Fruit fly (Drosophila melanogaster) whole organism, embryonic: Measurements from ENCODE around the gene CG43273.

Source experiments
- Asciz ChIP-seq: fragments of 200-800 bp; sonication (Bioruptor generic); optimal IDR thresholded peaks from 2 replicates; lab custom pipeline; 2017; ENCODE audit warnings: missing biosample characterization, mild to moderate bottlenecking, missing genetic modification characterization, missing genetic modification reagents
- CG10147 ChIP-seq: fragments of 200-800 bp; sonication (Bioruptor generic); optimal IDR thresholded peaks from 2 replicates; lab custom pipeline; 2019; ENCODE audit warnings: missing biosample characterization, mild to moderate bottlenecking, missing genetic modification characterization, moderate library complexity
- CG10462 ChIP-seq: fragments of 200-800 bp; sonication (Bioruptor generic); optimal IDR thresholded peaks from 2 replicates; lab custom pipeline; 2016; ENCODE audit warnings: missing biosample characterization, missing genetic modification characterization
- CG10654 ChIP-seq: fragments of 200-800 bp; sonication (Bioruptor generic); optimal IDR thresholded peaks from 2 replicates; lab custom pipeline; 2016; ENCODE audit warnings: missing biosample characterization, missing genetic modification characterization
- CG11560 ChIP-seq: fragments of 200-800 bp; sonication (Bioruptor generic); IDR thresholded peaks from 3 replicates; pipeline ENCODE4 v1.3.6; 2022; ENCODE audit warnings: missing biosample characterization, missing genetic modification characterization
- CG12942 ChIP-seq: fragments of 200-800 bp; sonication (Bioruptor generic); optimal IDR thresholded peaks from 3 replicates; lab custom pipeline; 2016; ENCODE audit warnings: missing biosample characterization, missing genetic modification characterization
- CG14965 ChIP-seq: fragments of 200-800 bp; sonication (Bioruptor generic); optimal IDR thresholded peaks from 2 replicates; lab custom pipeline; 2016; ENCODE audit warnings: missing biosample characterization, missing genetic modification characterization, borderline replicate concordance
- CG15269 ChIP-seq: fragments of 200-800 bp; sonication (Bioruptor generic); optimal IDR thresholded peaks from 2 replicates; lab custom pipeline; 2018; ENCODE audit warnings: missing biosample characterization, mild to moderate bottlenecking, missing genetic modification characterization, moderate library complexity
- CG15479 ChIP-seq: fragments of 200-800 bp; sonication (Bioruptor generic); optimal IDR thresholded peaks from 3 replicates; lab custom pipeline; 2019; ENCODE audit warnings: missing biosample characterization, mild to moderate bottlenecking, missing genetic modification characterization, moderate library complexity
- CG18619 ChIP-seq: fragments of 200-800 bp; sonication (Bioruptor generic); optimal IDR thresholded peaks from 3 replicates; lab custom pipeline; 2017; ENCODE audit warnings: missing biosample characterization, mild to moderate bottlenecking, missing genetic modification characterization
- CG2712 ChIP-seq: fragments of 200-800 bp; optimal IDR thresholded peaks from 3 replicates; lab custom pipeline; 2019; ENCODE audit warnings: missing biosample characterization, mild to moderate bottlenecking, missing genetic modification characterization, moderate library complexity
- CG30020 ChIP-seq: fragments of 200-800 bp; optimal IDR thresholded peaks from 2 replicates; lab custom pipeline; 2019; ENCODE audit warnings: missing biosample characterization, mild to moderate bottlenecking, missing genetic modification characterization, moderate library complexity
- CG31224 ChIP-seq: fragments of 200-800 bp; sonication (Bioruptor generic); IDR thresholded peaks from 2 replicates; pipeline ENCODE4 v1.3.6; 2022; ENCODE audit warnings: missing biosample characterization, missing genetic modification characterization
- CG5953 ChIP-seq: fragments of 200-800 bp; sonication (Bioruptor generic); IDR thresholded peaks from 2 replicates; pipeline ENCODE4 v1.3.6; 2022; ENCODE audit warnings: missing biosample characterization, missing genetic modification characterization
- CG6683 ChIP-seq: fragments of 200-800 bp; sonication (Bioruptor generic); optimal IDR thresholded peaks from 2 replicates; lab custom pipeline; 2017; ENCODE audit warnings: missing biosample characterization, mild to moderate bottlenecking, missing genetic modification characterization, missing genetic modification reagents
- CG6813 ChIP-seq: fragments of 200-800 bp; sonication (Bioruptor generic); optimal IDR thresholded peaks from 2 replicates; lab custom pipeline; 2017; ENCODE audit warnings: missing biosample characterization, missing genetic modification characterization, mild to moderate bottlenecking, moderate library complexity, missing genetic modification reagents
- CG7357 ChIP-seq: fragments of 200-800 bp; sonication (Bioruptor generic); IDR thresholded peaks from 3 replicates; pipeline ENCODE4 v1.3.6; 2022; ENCODE audit warnings: missing biosample characterization, missing genetic modification characterization
- CG8281 ChIP-seq: fragments of 200-800 bp; sonication (Bioruptor generic); optimal IDR thresholded peaks from 2 replicates; lab custom pipeline; 2018; ENCODE audit warnings: missing biosample characterization, mild to moderate bottlenecking, missing genetic modification characterization, moderate library complexity
- CG8359 ChIP-seq: fragments of 200-800 bp; sonication (Bioruptor generic); optimal IDR thresholded peaks from 2 replicates; lab custom pipeline; 2017; ENCODE audit warnings: missing biosample characterization, mild to moderate bottlenecking, missing genetic modification characterization, borderline replicate concordance
- CG8478 ChIP-seq: fragments of >200 bp; optimal IDR thresholded peaks from 2 replicates; lab custom pipeline; 2018
- CG9817 ChIP-seq: fragments of 200-800 bp; sonication (Bioruptor generic); optimal IDR thresholded peaks from 2 replicates; lab custom pipeline; 2018; ENCODE audit warnings: missing biosample characterization, mild to moderate bottlenecking, missing genetic modification characterization, moderate library complexity
- Doc3 ChIP-seq: fragments of 200-800 bp; sonication (Bioruptor generic); IDR thresholded peaks from 3 replicates; pipeline ENCODE4 v1.3.6; 2022; ENCODE audit warnings: missing biosample characterization, missing genetic modification characterization; ENCODE audit not compliant: partially characterized antibody
- E2f1 ChIP-seq: fragments of 200-800 bp; sonication (Bioruptor generic); IDR thresholded peaks from 2 replicates; pipeline ENCODE4 v1.3.6; 2022; ENCODE audit warnings: missing biosample characterization, missing genetic modification characterization
- Fer1 ChIP-seq: fragments of 200-800 bp; sonication (Bioruptor generic); optimal IDR thresholded peaks from 2 replicates; lab custom pipeline; 2017; ENCODE audit warnings: missing biosample characterization, mild to moderate bottlenecking, missing genetic modification characterization
- Fer2 ChIP-seq: fragments of 200-800 bp; sonication (Bioruptor generic); optimal IDR thresholded peaks from 2 replicates; lab custom pipeline; 2018; ENCODE audit warnings: missing biosample characterization, mild to moderate bottlenecking, missing genetic modification characterization, moderate library complexity
- Fer3 ChIP-seq: fragments of 200-800 bp; sonication (Bioruptor generic); optimal IDR thresholded peaks from 2 replicates; lab custom pipeline; 2018; ENCODE audit warnings: missing biosample characterization, mild to moderate bottlenecking, missing genetic modification characterization, moderate library complexity
- H15 ChIP-seq: fragments of 200-800 bp; sonication (Bioruptor generic); IDR thresholded peaks from 3 replicates; pipeline ENCODE4 v1.3.6; 2022; ENCODE audit warnings: missing biosample characterization, missing genetic modification characterization
- HLH3B ChIP-seq: fragments of 200-800 bp; sonication (Bioruptor generic); IDR thresholded peaks from 2 replicates; pipeline ENCODE4 v1.3.6; 2022; ENCODE audit warnings: missing biosample characterization, missing genetic modification characterization
- HLHmδ ChIP-seq: fragments of 200-800 bp; sonication (Bioruptor generic); optimal IDR thresholded peaks from 2 replicates; lab custom pipeline; 2018; ENCODE audit warnings: missing biosample characterization, mild to moderate bottlenecking, missing genetic modification characterization, moderate library complexity
- Hand ChIP-seq: fragments of 200-800 bp; sonication (Bioruptor generic); optimal IDR thresholded peaks from 2 replicates; lab custom pipeline; 2017; ENCODE audit warnings: mild to moderate bottlenecking, missing biosample characterization, missing genetic modification reagents, missing genetic modification characterization
- Hr3 ChIP-seq: fragments of 200-800 bp; sonication (Bioruptor generic); optimal IDR thresholded peaks from 3 replicates; lab custom pipeline; 2016; ENCODE audit warnings: missing biosample characterization, missing genetic modification characterization
- Med ChIP-seq: fragments of 200-800 bp; sonication (Bioruptor generic); peaks from one replicate; lab custom pipeline; 2016; ENCODE audit warnings: missing biosample characterization, missing genetic modification characterization, mild to moderate bottlenecking, inconsistent platforms, moderate library complexity
- Myb ChIP-seq: fragments of 200-800 bp; sonication (Bioruptor generic); optimal IDR thresholded peaks from 2 replicates; lab custom pipeline; 2016; ENCODE audit warnings: missing biosample characterization, missing genetic modification characterization
- Ptx1 ChIP-seq: fragments of 200-800 bp; sonication (Bioruptor generic); IDR thresholded peaks from 2 replicates; pipeline ENCODE4 v1.3.6; 2022; ENCODE audit warnings: missing biosample characterization, missing genetic modification characterization
- bbx ChIP-seq: fragments of 200-800 bp; sonication (Bioruptor generic); IDR thresholded peaks from 2 replicates; pipeline ENCODE4 v1.3.6; 2022; ENCODE audit warnings: missing biosample characterization, missing genetic modification characterization; ENCODE audit not compliant: partially characterized antibody
- bigmax ChIP-seq: fragments of 200-800 bp; sonication (Bioruptor generic); optimal IDR thresholded peaks from 2 replicates; lab custom pipeline; 2018; ENCODE audit warnings: missing biosample characterization, mild to moderate bottlenecking, missing genetic modification characterization
- cas ChIP-seq: fragments of 200-800 bp; sonication (Bioruptor generic); IDR thresholded peaks from 2 replicates; pipeline ENCODE4 v1.3.6; 2022; ENCODE audit warnings: missing biosample characterization, missing genetic modification characterization
- chinmo ChIP-seq: fragments of 200-800 bp; sonication (Bioruptor generic); IDR thresholded peaks from 4 replicates; pipeline ENCODE4 v1.3.6; 2022; ENCODE audit warnings: missing biosample characterization, missing genetic modification characterization; ENCODE audit not compliant: partially characterized antibody
- chn ChIP-seq: fragments of 200-800 bp; sonication (Bioruptor generic); optimal IDR thresholded peaks from 2 replicates; lab custom pipeline; 2016; ENCODE audit warnings: missing biosample characterization, missing genetic modification characterization
- gem ChIP-seq: fragments of 200-800 bp; sonication (Bioruptor generic); optimal IDR thresholded peaks from 2 replicates; lab custom pipeline; 2019; ENCODE audit warnings: missing biosample characterization, mild to moderate bottlenecking, missing genetic modification characterization, moderate library complexity
- gro ChIP-seq: fragments of 200-800 bp; sonication (Bioruptor generic); optimal IDR thresholded peaks from 2 replicates; lab custom pipeline; 2016; ENCODE audit warnings: missing biosample characterization, missing genetic modification characterization
- ken ChIP-seq: fragments of 200-800 bp; sonication (Bioruptor generic); IDR thresholded peaks from 3 replicates; pipeline ENCODE4 v1.3.6; 2022; ENCODE audit warnings: missing biosample characterization, missing genetic modification characterization
- lbe ChIP-seq: fragments of 200-800 bp; sonication (Bioruptor generic); optimal IDR thresholded peaks from 2 replicates; lab custom pipeline; 2016; ENCODE audit warnings: missing biosample characterization, mild to moderate bottlenecking, missing genetic modification characterization
- mirr ChIP-seq: fragments of 200-800 bp; sonication (Bioruptor generic); optimal IDR thresholded peaks from 3 replicates; lab custom pipeline; 2018; ENCODE audit warnings: missing biosample characterization, mild to moderate bottlenecking, missing genetic modification characterization
- pb ChIP-seq: fragments of 200-800 bp; sonication (Bioruptor generic); optimal IDR thresholded peaks from 3 replicates; lab custom pipeline; 2016; ENCODE audit warnings: missing biosample characterization, missing genetic modification characterization
- sens-2 ChIP-seq: fragments of 200-800 bp; sonication (Bioruptor generic); IDR thresholded peaks from 2 replicates; pipeline ENCODE4 v1.3.6; 2022; ENCODE audit warnings: missing biosample characterization, missing genetic modification characterization
- seq ChIP-seq: fragments of 200-800 bp; sonication (Bioruptor generic); IDR thresholded peaks from 2 replicates; pipeline ENCODE4 v1.3.6; 2022; ENCODE audit warnings: missing biosample characterization, missing genetic modification characterization
- slp2 ChIP-seq: fragments of 200-800 bp; sonication (Bioruptor generic); optimal IDR thresholded peaks from 2 replicates; lab custom pipeline; 2016; ENCODE audit warnings: missing biosample characterization, missing genetic modification characterization
- trh ChIP-seq: fragments of 200-800 bp; sonication (Bioruptor generic); optimal IDR thresholded peaks from 2 replicates; lab custom pipeline; 2016; ENCODE audit warnings: missing biosample characterization, missing genetic modification characterization
- zen ChIP-seq: fragments of 200-800 bp; sonication (Bioruptor generic); optimal IDR thresholded peaks from 3 replicates; lab custom pipeline; 2018; ENCODE audit warnings: missing biosample characterization, mild to moderate bottlenecking, missing genetic modification characterization, moderate library complexity

The CG43273 gene

DNA sequence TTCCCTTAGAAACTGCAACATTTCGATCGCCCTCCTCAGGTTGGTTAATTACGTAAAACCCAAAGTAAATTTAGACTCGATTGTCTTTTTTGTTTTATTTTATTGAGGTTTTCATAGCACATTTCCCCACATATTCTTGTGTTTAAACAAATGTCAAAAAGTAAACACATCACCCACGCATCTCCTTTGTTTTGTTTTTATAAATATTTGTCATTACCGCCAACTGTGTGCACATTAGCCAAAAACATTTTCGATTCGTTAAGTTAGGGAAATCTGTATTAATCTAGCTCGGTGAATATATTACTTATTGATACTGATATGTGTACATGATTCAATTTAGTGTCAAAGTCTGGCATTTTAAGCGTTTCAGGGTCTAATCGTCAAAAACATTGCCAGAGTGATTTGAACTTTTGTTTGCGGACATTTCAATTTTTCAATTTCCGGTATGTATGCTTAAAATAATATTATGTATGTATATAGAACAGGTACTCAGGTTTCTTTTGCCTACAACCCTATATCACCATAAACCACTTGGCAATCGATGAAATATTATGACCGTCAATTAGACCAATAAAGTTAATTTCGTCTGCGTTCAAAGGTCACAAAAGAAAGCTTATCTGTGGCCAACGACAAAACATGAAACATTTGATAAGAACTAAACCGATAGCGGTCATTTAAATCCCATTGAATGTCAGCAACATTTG, 20.4 kb upstream of the CG43273 start (continued):
- no peak for TF ChIP-seq slp2 (GFP tag; lab: Kevin White, UChicago)
- TF ChIP-seq H15 = no peak
- TF ChIP-seq CG15269 (tag; lab: Kevin White, UChicago) = no peak
- TF ChIP-seq CG8478 (lab: Kevin White, UChicago) = no peak
- TF ChIP-seq ken (GFP tag; lab: Robert Waterston, UW) = no peak
- TF ChIP-seq CG10462 (GFP tag; lab: Kevin White, UChicago) = no peak
- TF ChIP-seq CG9817 (tag; lab: Kevin White, UChicago) = peak; percentile 9
- TF ChIP-seq CG5953 = no peak
- no peak for TF ChIP-seq Fer2 (tag; lab: Kevin White, UChicago)
- TF ChIP-seq zen (tag; lab: Kevin White, UChicago) = no peak
- TF ChIP-seq lbe = no peak
- TF ChIP-seq Fer1 = peak; percentile 72
- no peak for TF ChIP-seq sens-2 (GFP tag; lab: Robert Waterston, UW)
- TF ChIP-seq CG2712 (tag; lab: Kevin White, UChicago) = peak; percentile 19
- TF ChIP-seq CG7357 (GFP tag; lab: Robert Waterston, UW) = no peak
- TF ChIP-seq Hand (GFP tag; lab: Kevin White, UChicago) = no peak
- TF ChIP-seq CG8281 (tag; lab: Kevin White, UChicago) = peak; percentile 50
- TF ChIP-seq CG15479 = no peak
- TF ChIP-seq CG30020 (tag; lab: Kevin White, UChicago) = no peak
- TF ChIP-seq CG11560 (tag; lab: Robert Waterston, UW) = no peak
- peak; percentile 17 for TF ChIP-seq gro (GFP tag; lab: Kevin White, UChicago)
- no peak for TF ChIP-seq HLHmδ
- TF ChIP-seq CG18619 = peak; percentile 19
- TF ChIP-seq CG6683 = peak; percentile 43
- no peak for TF ChIP-seq E2f1 (GFP tag; lab: Robert Waterston, UW)
- no peak for TF ChIP-seq bbx (GFP tag; lab: Robert Waterston, UW)
- peak; percentile 54 for TF ChIP-seq CG8359 (GFP tag; lab: Kevin White, UChicago)
- TF ChIP-seq pb = no peak
- TF ChIP-seq bigmax (GFP tag; lab: Kevin White, UChicago) = peak; percentile 12
- no peak for TF ChIP-seq CG31224
- no peak for TF ChIP-seq CG10654 (GFP tag; lab: Kevin White, UChicago)
- no peak for TF ChIP-seq Hr3 (GFP tag; lab: Kevin White, UChicago)
- TF ChIP-seq CG12942 = no peak
- TF ChIP-seq chn (GFP tag; lab: Kevin White, UChicago) = no peak
- peak; percentile 84 for TF ChIP-seq Med (GFP tag; lab: Kevin White, UChicago)
- TF ChIP-seq seq (GFP tag; lab: Robert Waterston, UW) = no peak
- peak; percentile 86 for TF ChIP-seq CG6813 (GFP tag; lab: Kevin White, UChicago)
- no peak for TF ChIP-seq cas
- no peak for TF ChIP-seq Fer3 (tag; lab: Kevin White, UChicago)
- TF ChIP-seq gem (tag; lab: Kevin White, UChicago) = no peak
- peak; percentile 39 for TF ChIP-seq CG10147 (GFP tag; lab: Kevin White, UChicago)
- no peak for TF ChIP-seq Ptx1
- TF ChIP-seq Asciz (GFP tag; lab: Kevin White, UChicago) = peak; percentile 92
- peak; percentile 16 for TF ChIP-seq trh (GFP tag; lab: Kevin White, UChicago)
- no peak for TF ChIP-seq HLH3B
- no peak for TF ChIP-seq Doc3 (GFP tag; lab: Robert Waterston, UW)
- 0 out of 4 replicates have a peak, but pooled peaks have one; percentile 21 for TF ChIP-seq chinmo (GFP tag; lab: Robert Waterston, UW)
- TF ChIP-seq CG14965 = no peak
- TF ChIP-seq Myb = no peak
- peak; percentile 39 for TF ChIP-seq mirr (GFP tag; lab: Kevin White, UChicago)
